Worm (Caenorhabditis elegans): Measurements from ENCODE around the gene Y51A2D.8.

DNA sequence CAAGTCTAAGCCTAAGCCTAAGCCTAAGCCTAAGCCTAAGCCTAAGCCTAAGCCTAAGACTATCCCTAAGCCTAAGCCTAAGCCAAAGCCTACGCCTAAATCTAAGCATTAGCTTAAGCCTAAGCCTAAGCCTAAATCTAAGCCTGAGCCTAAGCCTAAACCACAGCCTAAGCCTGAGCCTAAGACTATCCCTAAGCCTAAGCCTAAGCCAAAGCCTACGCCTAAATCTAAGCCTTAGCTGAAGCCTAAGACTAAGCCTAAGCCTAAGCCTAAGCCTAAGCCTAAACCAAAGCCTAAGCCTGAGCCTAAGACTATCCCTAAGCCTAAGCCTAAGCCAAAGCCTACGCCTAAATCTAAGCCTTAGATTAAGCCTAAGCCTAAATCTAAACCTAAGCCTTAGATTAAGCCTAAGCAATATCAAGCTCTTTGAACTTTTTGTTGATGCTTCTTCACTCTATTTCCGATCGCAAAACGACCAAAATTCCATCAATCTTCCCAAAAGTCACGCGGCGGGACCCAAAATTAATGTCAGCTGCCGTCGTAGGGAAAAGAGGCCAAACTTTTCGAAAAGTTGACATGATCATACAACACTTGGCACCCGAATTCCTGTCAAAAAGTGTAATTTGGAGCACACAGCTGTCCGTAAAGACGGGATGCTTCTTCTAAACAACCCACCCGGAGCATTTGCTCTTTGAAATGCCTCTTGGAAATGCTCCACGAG, 27.9 kb upstream of the Y51A2D.8 start:
- TF ChIP-seq W03F9.2 (tag; optimal IDR thresholded peaks at IDR 0.05), result no peak
- TF ChIP-seq him-1 (tag; optimal IDR thresholded peaks at IDR 0.05), result no peak
- TF ChIP-seq dao-5 (tag; optimal IDR thresholded peaks at IDR 0.05), result no peak

All from whole organism, L4/young adult.